Fruit fly (Drosophila melanogaster) whole organism, embryonic: ENCODE data around the gene Pcyt1.
A peak's percentile ranks its signal among the peaks of the same experiment; 100 is the strongest.

ENCODE experiments used
- Adf1 ChIP-seq: fragments of 200-800 bp; sonication (Bioruptor generic); IDR thresholded peaks from 2 replicates; pipeline ENCODE4 v1.3.6; 2022; ENCODE audit warnings: missing biosample characterization, missing genetic modification characterization
- BtbVII ChIP-seq: fragments of 200-800 bp; sonication (Bioruptor generic); optimal IDR thresholded peaks from 3 replicates; lab custom pipeline; 2017; ENCODE audit warnings: missing biosample characterization, mild to moderate bottlenecking, missing genetic modification characterization
- CG10654 ChIP-seq: fragments of 200-800 bp; sonication (Bioruptor generic); optimal IDR thresholded peaks from 2 replicates; lab custom pipeline; 2016; ENCODE audit warnings: missing biosample characterization, missing genetic modification characterization
- CG11085 ChIP-seq: fragments of 200-800 bp; sonication (Bioruptor generic); IDR thresholded peaks from 2 replicates; pipeline ENCODE4 v1.3.6; 2022; ENCODE audit warnings: missing biosample characterization, missing genetic modification characterization
- CG12236 ChIP-seq: fragments of 200-800 bp; sonication (Bioruptor generic); optimal IDR thresholded peaks from 2 replicates; lab custom pipeline; 2016; ENCODE audit warnings: missing biosample characterization, missing genetic modification characterization
- CG12391 ChIP-seq: fragments of 200-800 bp; sonication (Bioruptor generic); optimal IDR thresholded peaks from 3 replicates; lab custom pipeline; 2018; ENCODE audit warnings: missing biosample characterization, mild to moderate bottlenecking, missing genetic modification characterization, moderate library complexity
- CG12659 ChIP-seq: fragments of 200-800 bp; sonication (Bioruptor generic); optimal IDR thresholded peaks from 3 replicates; lab custom pipeline; 2017; ENCODE audit warnings: mild to moderate bottlenecking, missing biosample characterization, missing genetic modification reagents, missing genetic modification characterization
- CG12744 ChIP-seq: fragments of 200-800 bp; sonication (Bioruptor generic); optimal IDR thresholded peaks from 2 replicates; lab custom pipeline; 2016; ENCODE audit warnings: missing biosample characterization, missing genetic modification characterization
- CG13123 ChIP-seq: fragments of 200-800 bp; sonication (Bioruptor generic); optimal IDR thresholded peaks from 2 replicates; lab custom pipeline; 2016; ENCODE audit warnings: missing biosample characterization, missing genetic modification characterization
- CG14860 ChIP-seq: fragments of 200-800 bp; sonication (Bioruptor generic); IDR thresholded peaks from 3 replicates; pipeline ENCODE4 v1.3.6; 2022; ENCODE audit warnings: missing biosample characterization, missing genetic modification characterization; ENCODE audit not compliant: partially characterized antibody
- CG15073 ChIP-seq: fragments of 200-800 bp; sonication (Bioruptor generic); optimal IDR thresholded peaks from 2 replicates; lab custom pipeline; 2016; ENCODE audit warnings: missing biosample characterization, missing genetic modification characterization
- CG1603 ChIP-seq: fragments of 200-800 bp; sonication (Bioruptor generic); optimal IDR thresholded peaks from 2 replicates; lab custom pipeline; 2019; ENCODE audit warnings: missing biosample characterization, mild to moderate bottlenecking, missing genetic modification characterization, moderate library complexity
- CG17328 ChIP-seq: fragments of 200-800 bp; sonication (Bioruptor generic); IDR thresholded peaks from 2 replicates; pipeline ENCODE4 v1.3.6; 2022; ENCODE audit warnings: missing biosample characterization, missing genetic modification characterization
- CG17568 ChIP-seq: fragments of 200-800 bp; sonication (Bioruptor generic); optimal IDR thresholded peaks from 2 replicates; lab custom pipeline; 2018; ENCODE audit warnings: missing biosample characterization, mild to moderate bottlenecking, missing genetic modification characterization, moderate library complexity
- CG17802 ChIP-seq: fragments of 200-800 bp; sonication (Bioruptor generic); optimal IDR thresholded peaks from 2 replicates; lab custom pipeline; 2018; ENCODE audit warnings: missing biosample characterization, mild to moderate bottlenecking, missing genetic modification characterization, moderate library complexity
- CG30020 ChIP-seq: fragments of 200-800 bp; optimal IDR thresholded peaks from 2 replicates; lab custom pipeline; 2019; ENCODE audit warnings: missing biosample characterization, mild to moderate bottlenecking, missing genetic modification characterization, moderate library complexity
- CG4730 ChIP-seq: fragments of 200-800 bp; sonication (Bioruptor generic); IDR thresholded peaks from 2 replicates; pipeline ENCODE4 v1.3.6; 2022; ENCODE audit warnings: missing biosample characterization, missing genetic modification characterization
- CG4820 ChIP-seq: fragments of 200-800 bp; sonication (Bioruptor generic); optimal IDR thresholded peaks from 3 replicates; lab custom pipeline; 2016; ENCODE audit warnings: missing biosample characterization, missing genetic modification characterization
- CG6254 ChIP-seq: fragments of 200-800 bp; sonication (Bioruptor generic); optimal IDR thresholded peaks from 3 replicates; lab custom pipeline; 2017; ENCODE audit warnings: mild to moderate bottlenecking, missing biosample characterization, missing genetic modification reagents, missing genetic modification characterization
- CG6791 ChIP-seq: fragments of 200-800 bp; sonication (Bioruptor generic); IDR thresholded peaks from 3 replicates; pipeline ENCODE4 v1.3.6; 2022; ENCODE audit warnings: missing biosample characterization, missing genetic modification characterization; ENCODE audit not compliant: partially characterized antibody
- CG8924 ChIP-seq: fragments of 200-800 bp; optimal IDR thresholded peaks from 3 replicates; lab custom pipeline; 2019; ENCODE audit warnings: missing biosample characterization, mild to moderate bottlenecking, missing genetic modification characterization, moderate library complexity
- CG9876 ChIP-seq: fragments of 200-800 bp; sonication (Bioruptor generic); optimal IDR thresholded peaks from 2 replicates; lab custom pipeline; 2016; ENCODE audit warnings: missing biosample characterization, missing genetic modification characterization
- Dfd ChIP-seq, 2 experiments: fragments of >200 bp; optimal IDR thresholded peaks; 2 replicates each; lab custom pipeline; 2017; ENCODE audit warnings: missing biosample characterization in 2 of 2, missing genetic modification characterization in 2 of 2
- Dref ChIP-seq: fragments of 200-800 bp; sonication (Bioruptor generic); IDR thresholded peaks from 2 replicates; pipeline ENCODE4 v1.3.6; 2022; ENCODE audit warnings: missing biosample characterization, missing genetic modification characterization
- HmgD ChIP-seq: fragments of 200-800 bp; sonication (Bioruptor generic); optimal IDR thresholded peaks from 3 replicates; lab custom pipeline; 2016; ENCODE audit warnings: missing biosample characterization, missing genetic modification characterization
- Hr39 ChIP-seq: fragments of >200 bp; optimal IDR thresholded peaks from 2 replicates; lab custom pipeline; 2017
- Meics ChIP-seq: fragments of 200-800 bp; sonication (Bioruptor generic); optimal IDR thresholded peaks from 2 replicates; lab custom pipeline; 2017; ENCODE audit warnings: missing biosample characterization, mild to moderate bottlenecking, missing genetic modification characterization
- NfI ChIP-seq: fragments of 200-800 bp; sonication (Bioruptor generic); optimal IDR thresholded peaks from 3 replicates; lab custom pipeline; 2018; ENCODE audit warnings: missing biosample characterization, mild to moderate bottlenecking, missing genetic modification characterization, moderate library complexity
- Oaz ChIP-seq: fragments of 200-800 bp; sonication (Bioruptor generic); IDR thresholded peaks from 2 replicates; pipeline ENCODE4 v1.3.6; 2022; ENCODE audit warnings: missing biosample characterization, missing genetic modification characterization
- Sox102F ChIP-seq: fragments of 200-800 bp; sonication (Bioruptor generic); optimal IDR thresholded peaks from 2 replicates; lab custom pipeline; 2018; ENCODE audit warnings: missing biosample characterization, mild to moderate bottlenecking, missing genetic modification characterization, moderate library complexity
- Stat92E ChIP-seq, 3 experiments: fragments of >200 bp in 2 of 3; fragments of 200-800 bp in 1 of 3; sonication (Bioruptor generic) in 1 of 3; optimal IDR thresholded peaks; 2 replicates each; lab custom pipeline; 2017 to 2019; ENCODE audit warnings: missing biosample characterization in 3 of 3, missing genetic modification characterization in 3 of 3, mild to moderate bottlenecking in 1 of 3, moderate library complexity in 1 of 3
- ab ChIP-seq: fragments of 200-800 bp; sonication (Bioruptor generic); optimal IDR thresholded peaks from 2 replicates; lab custom pipeline; 2016; ENCODE audit warnings: missing biosample characterization, missing genetic modification characterization
- ara ChIP-seq: fragments of 200-800 bp; sonication (Bioruptor generic); IDR thresholded peaks from 2 replicates; pipeline ENCODE4 v1.3.6; 2022; ENCODE audit warnings: missing biosample characterization, missing genetic modification characterization
- cg ChIP-seq: fragments of 200-800 bp; sonication (Bioruptor generic); optimal IDR thresholded peaks from 3 replicates; lab custom pipeline; 2019; ENCODE audit warnings: missing biosample characterization, mild to moderate bottlenecking, missing genetic modification characterization, moderate library complexity
- chn ChIP-seq: fragments of 200-800 bp; sonication (Bioruptor generic); optimal IDR thresholded peaks from 2 replicates; lab custom pipeline; 2016; ENCODE audit warnings: missing biosample characterization, missing genetic modification characterization
- cwo ChIP-seq: fragments of 200-800 bp; sonication (Bioruptor generic); optimal IDR thresholded peaks from 3 replicates; lab custom pipeline; 2017; ENCODE audit warnings: missing biosample characterization, missing genetic modification characterization, mild to moderate bottlenecking, moderate library complexity, missing genetic modification reagents
- dmrt11E ChIP-seq: fragments of 200-800 bp; sonication (Bioruptor generic); optimal IDR thresholded peaks from 3 replicates; lab custom pipeline; 2018; ENCODE audit warnings: missing biosample characterization, mild to moderate bottlenecking, missing genetic modification characterization, moderate library complexity
- dmrt99B ChIP-seq: fragments of 200-800 bp; sonication (Bioruptor generic); optimal IDR thresholded peaks from 2 replicates; lab custom pipeline; 2018; ENCODE audit warnings: missing biosample characterization, mild to moderate bottlenecking, missing genetic modification characterization, moderate library complexity
- emc ChIP-seq: fragments of 200-800 bp; sonication (Bioruptor generic); optimal IDR thresholded peaks from 2 replicates; lab custom pipeline; 2016; ENCODE audit warnings: missing biosample characterization, missing genetic modification characterization
- eve ChIP-seq, 2 experiments: fragments of >200 bp; optimal IDR thresholded peaks; 2 replicates each; lab custom pipeline; 2017; ENCODE audit warnings: missing biosample characterization in 2 of 2, missing genetic modification characterization in 2 of 2
- ftz-f1 ChIP-seq: fragments of 200-800 bp; sonication (Bioruptor generic); optimal IDR thresholded peaks from 2 replicates; lab custom pipeline; 2016; ENCODE audit warnings: missing biosample characterization, missing genetic modification characterization
- fu2 ChIP-seq: fragments of 200-800 bp; sonication (Bioruptor generic); optimal IDR thresholded peaks from 2 replicates; lab custom pipeline; 2016; ENCODE audit warnings: missing biosample characterization, missing genetic modification characterization
- gcm ChIP-seq: fragments of 200-800 bp; sonication (Bioruptor generic); optimal IDR thresholded peaks from 2 replicates; lab custom pipeline; 2019; ENCODE audit warnings: missing biosample characterization, mild to moderate bottlenecking, missing genetic modification characterization, moderate library complexity
- gsb-n ChIP-seq: fragments of 200-800 bp; sonication (Bioruptor generic); optimal IDR thresholded peaks from 3 replicates; lab custom pipeline; 2018; ENCODE audit warnings: missing biosample characterization, mild to moderate bottlenecking, missing genetic modification characterization
- hbn ChIP-seq: fragments of 200-800 bp; sonication (Bioruptor generic); IDR thresholded peaks from 2 replicates; pipeline ENCODE4 v1.3.6; 2022; ENCODE audit warnings: missing biosample characterization, missing genetic modification characterization; ENCODE audit not compliant: partially characterized antibody
- slbo ChIP-seq: fragments of 200-800 bp; sonication (Bioruptor generic); IDR thresholded peaks from 2 replicates; pipeline ENCODE4 v1.3.6; 2022; ENCODE audit warnings: missing biosample characterization, missing genetic modification characterization
- unc-4 ChIP-seq: fragments of 200-800 bp; sonication (Bioruptor generic); IDR thresholded peaks from 2 replicates; pipeline ENCODE4 v1.3.6; 2022; ENCODE audit warnings: missing biosample characterization, missing genetic modification characterization; ENCODE audit not compliant: partially characterized antibody

Gene Pcyt1

dm6 chr3L:1553193-1553592, 7.3 kb downstream of the Pcyt1 start, which contains the start of gene Pcyt2:
TSS of gene Pcyt2 (plus strand) at chr3L:1553493.
- no peak for TF ChIP-seq CG1603 (tag; lab: Kevin White, UChicago)
- TF ChIP-seq cwo, result peak; percentile 37

- TF ChIP-seq chn (GFP tag; lab: Kevin White, UChicago) (peak; percentile 81), CG17568 (GFP tag; lab: Kevin White, UChicago) (no peak), CG4730 (GFP tag; lab: Robert Waterston, UW) (peak; percentile 87), Dfd (GFP tag; optimal IDR thresholded peaks at IDR 0.05; lab: Kevin White, UChicago) (no peak), CG1603 (tag; lab: Kevin White, UChicago) (peak; percentile 80), cg (GFP tag; lab: Kevin White, UChicago) (peak; percentile 91), CG9876 (GFP tag; lab: Kevin White, UChicago) (no peak), ftz-f1 (GFP tag; lab: Kevin White, UChicago) (peak; percentile 15), Oaz (GFP tag; lab: Robert Waterston, UW) (peak; percentile 75), CG17802 (tag; lab: Kevin White, UChicago) (peak; percentile 45), fu2 (peak; percentile 52), BtbVII (GFP tag; lab: Kevin White, UChicago) (peak; percentile 78), dmrt99B (tag; lab: Kevin White, UChicago) (no peak), Hr39 (lab: Kevin White, UChicago) (no peak), CG8924 (tag; lab: Kevin White, UChicago) (peak; percentile 88), slbo (peak; percentile 97), CG14860 (GFP tag; lab: Robert Waterston, UW) (peak; percentile 96), Meics (GFP tag; lab: Kevin White, UChicago) (peak; percentile 84), hbn (GFP tag; lab: Robert Waterston, UW) (peak; percentile 93), HmgD (GFP tag; lab: Kevin White, UChicago) (no peak), Adf1 (peak; percentile 75), ara (GFP tag; lab: Robert Waterston, UW) (peak; percentile 87), CG10654 (GFP tag; lab: Kevin White, UChicago) (peak; percentile 87), CG12236 (GFP tag; lab: Kevin White, UChicago) (no peak), CG30020 (tag; lab: Kevin White, UChicago) (peak; percentile 81), CG6791 (GFP tag; lab: Robert Waterston, UW) (peak; percentile 86), ab (GFP tag; lab: Kevin White, UChicago) (peak; percentile 24), NfI (GFP tag; lab: Kevin White, UChicago) (peak; percentile 90), CG6254 (GFP tag; lab: Kevin White, UChicago) (peak; percentile 62), Dref (GFP tag; lab: Robert Waterston, UW) (peak; percentile 52), eve (GFP tag; optimal IDR thresholded peaks at IDR 0.05; lab: Kevin White, UChicago) (no peak), CG12391 (tag; lab: Kevin White, UChicago) (peak; percentile 94), unc-4 (peak; percentile 96), CG17328 (GFP tag; lab: Robert Waterston, UW) (peak; percentile 86), CG12744 (GFP tag; lab: Kevin White, UChicago) (peak; percentile 28), gcm (GFP tag; lab: Kevin White, UChicago) (peak; percentile 78), Sox102F (GFP tag; lab: Kevin White, UChicago) (no peak), CG15073 (GFP tag; lab: Kevin White, UChicago) (peak; percentile 48), CG4820 (GFP tag; lab: Kevin White, UChicago) (peak; percentile 81), dmrt11E (tag; lab: Kevin White, UChicago) (peak; percentile 87), CG12659 (GFP tag; lab: Kevin White, UChicago) (peak; percentile 94), CG11085 (GFP tag; lab: Robert Waterston, UW) (peak; percentile 88), CG13123 (GFP tag; lab: Kevin White, UChicago) (peak; percentile 76), emc (peak; percentile 21), Stat92E (GFP tag; optimal IDR thresholded peaks at IDR 0.05; lab: Kevin White, UChicago) (peak in 1 of 3 experiments; percentile 56), gsb-n (tag; lab: Kevin White, UChicago) (no peak)
These were observed 12.4 kb downstream of the Pcyt1 start, which contains the start of the genes Pex10 and CG12099 for dm6 chr3L:1558178-1558788. TSS of gene Pex10 (plus strand) at chr3L:1558228. TSS of gene CG12099 (minus strand) at chr3L:1558484.
